Worm (Caenorhabditis elegans): Measurements from ENCODE around the gene srh-240.

The srh-240 gene

ce11 chrV:2864899-2865298, at the start of gene srh-240:
TSS of gene srh-240 (plus strand) at chrV:2865199.
- no peak for TF ChIP-seq eor-1 (tag; optimal IDR thresholded peaks at IDR 0.05)
- TF ChIP-seq egl-27 (tag; optimal IDR thresholded peaks at IDR 0.05), result no peak
- no peak for TF ChIP-seq fos-1 (tag; optimal IDR thresholded peaks at IDR 0.05)
- no peak for TF ChIP-seq snpc-4 (tag; optimal IDR thresholded peaks at IDR 0.05)
- no peak for TF ChIP-seq nhr-28 (tag; optimal IDR thresholded peaks at IDR 0.05)
- TF ChIP-seq ceh-28 (tag; optimal IDR thresholded peaks at IDR 0.05), result no peak
- TF ChIP-seq elt-1 (tag; optimal IDR thresholded peaks at IDR 0.05), result no peak
- no peak for TF ChIP-seq aly-2 (tag; optimal IDR thresholded peaks at IDR 0.05)
- no peak for TF ChIP-seq ZK546.5 (tag; optimal IDR thresholded peaks at IDR 0.05)
- no peak for TF ChIP-seq jun-1 (tag; optimal IDR thresholded peaks at IDR 0.05)
- TF ChIP-seq lin-15B (tag; optimal IDR thresholded peaks at IDR 0.05), result no peak
- no peak for TF ChIP-seq elt-3 (tag; optimal IDR thresholded peaks at IDR 0.05)
- TF ChIP-seq nhr-23 (tag; optimal IDR thresholded peaks at IDR 0.05), result no peak
- no peak for TF ChIP-seq lin-39 (tag; optimal IDR thresholded peaks at IDR 0.05)
- no peak for TF ChIP-seq mdl-1 (tag; optimal IDR thresholded peaks at IDR 0.05)
- no peak for TF ChIP-seq hmg-11 (tag; optimal IDR thresholded peaks at IDR 0.05)
- TF ChIP-seq egl-5 (tag; optimal IDR thresholded peaks at IDR 0.05), result no peak
- TF ChIP-seq unc-39 (tag; optimal IDR thresholded peaks at IDR 0.05), result no peak

DNA sequence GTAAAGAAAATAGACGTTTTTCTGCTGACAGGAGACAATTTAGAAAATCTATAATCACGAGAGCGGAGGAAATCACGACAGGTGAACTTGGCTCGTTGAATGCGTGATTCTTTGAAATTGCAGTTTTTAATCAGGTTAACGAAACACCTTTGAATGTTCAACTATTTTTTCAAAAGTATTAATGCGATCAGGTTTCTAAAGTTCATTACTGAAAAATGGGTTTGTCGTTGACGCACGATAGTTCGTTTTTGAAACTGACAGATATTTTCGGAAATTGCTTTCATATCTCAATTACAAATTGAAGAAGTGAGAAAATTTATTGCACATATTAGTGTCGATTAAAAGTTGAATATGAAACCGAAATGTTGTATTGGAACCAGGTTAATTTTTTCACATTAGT, 49.0 kb upstream of the srh-240 start, which contains the start of gene F54E2.5:
Gene F54E2.5 (minus strand): TSS at position 101 of the 400 bp plus-strand sequence.
- TF ChIP-seq lin-15B (tag; optimal IDR thresholded peaks at IDR 0.05) (no peak), unc-62 (GFP tag; optimal IDR thresholded peaks at IDR 0.05) (no peak), ztf-4 (tag; optimal IDR thresholded peaks at IDR 0.05) (no peak), nhr-77 (tag; optimal IDR thresholded peaks at IDR 0.05) (no peak), elt-3 (tag; optimal IDR thresholded peaks at IDR 0.05) (no peak), ceh-16 (tag; optimal IDR thresholded peaks at IDR 0.05) (no peak), elt-2 (tag; optimal IDR thresholded peaks at IDR 0.05) (no peak), mdl-1 (tag; optimal IDR thresholded peaks at IDR 0.05) (no peak), sea-2 (GFP tag; optimal IDR thresholded peaks at IDR 0.05) (no peak), nhr-28 (tag; optimal IDR thresholded peaks at IDR 0.05) (no peak), ama-1 (optimal IDR thresholded peaks at IDR 0.05) (no peak), nhr-67 (tag; optimal IDR thresholded peaks at IDR 0.05) (no peak), ztf-11 (tag; optimal IDR thresholded peaks at IDR 0.05) (no peak), nhr-76 (tag; optimal IDR thresholded peaks at IDR 0.05) (no peak), nhr-237 (tag; optimal IDR thresholded peaks at IDR 0.05) (no peak), egl-5 (tag; optimal IDR thresholded peaks at IDR 0.05) (no peak), hmg-11 (tag; optimal IDR thresholded peaks at IDR 0.05) (no peak)

DNA sequence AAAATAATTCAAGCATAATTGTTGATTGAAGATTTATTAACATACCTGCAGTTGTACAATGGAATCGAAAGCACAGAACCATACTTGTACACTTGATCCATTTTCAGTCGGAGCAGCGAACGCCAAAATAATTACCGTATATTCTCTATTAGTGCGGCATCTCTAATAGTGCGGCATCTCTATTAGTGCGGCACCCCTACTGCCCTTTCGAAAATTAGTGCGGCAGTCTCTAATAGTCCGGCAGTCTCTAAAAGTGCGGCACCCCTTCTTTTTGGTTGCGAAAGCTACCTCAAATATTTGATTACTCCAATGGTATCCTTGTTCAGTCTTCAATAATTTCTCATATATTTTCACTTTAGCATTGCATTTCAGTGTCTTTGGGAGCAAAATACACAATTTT, 46.9 kb upstream of the srh-240 start, which contains the start of gene srt-34:
Gene srt-34 (minus strand): TSS at position 101 of the 400 bp plus-strand sequence.
- TF ChIP-seq nhr-25 (tag; optimal IDR thresholded peaks at IDR 0.05), result no peak
- TF ChIP-seq mdl-1 (tag; optimal IDR thresholded peaks at IDR 0.05), result no peak
- TF ChIP-seq zag-1 (tag; optimal IDR thresholded peaks at IDR 0.05), result no peak
- no peak for TF ChIP-seq hmg-11 (tag; optimal IDR thresholded peaks at IDR 0.05)
- no peak for TF ChIP-seq nfya-1 (tag; optimal IDR thresholded peaks at IDR 0.05; ENCODE audit: insufficient read depth)
- TF ChIP-seq egl-5 (tag; optimal IDR thresholded peaks at IDR 0.05), result no peak
- no peak for TF ChIP-seq fkh-2 (tag; optimal IDR thresholded peaks at IDR 0.05)
- no peak for TF ChIP-seq ceh-9 (tag; optimal IDR thresholded peaks at IDR 0.05)
- TF ChIP-seq nhr-28 (tag; optimal IDR thresholded peaks at IDR 0.05), result no peak
- TF ChIP-seq ZK546.5 (tag; optimal IDR thresholded peaks at IDR 0.05), result no peak
- no peak for TF ChIP-seq ztf-11 (tag; optimal IDR thresholded peaks at IDR 0.05)
- TF ChIP-seq nhr-77 (tag; optimal IDR thresholded peaks at IDR 0.05), result no peak
- TF ChIP-seq nhr-11 (tag; optimal IDR thresholded peaks at IDR 0.05), result no peak
- no peak for TF ChIP-seq nhr-12 (tag; optimal IDR thresholded peaks at IDR 0.05)
- TF ChIP-seq pqm-1 (tag; optimal IDR thresholded peaks at IDR 0.05), result no peak
- no peak for TF ChIP-seq lin-39 (tag; optimal IDR thresholded peaks at IDR 0.05)
- no peak for TF ChIP-seq ceh-28 (tag; optimal IDR thresholded peaks at IDR 0.05)
- TF ChIP-seq nhr-23 (tag; optimal IDR thresholded peaks at IDR 0.05), result no peak
- TF ChIP-seq ceh-82 (tag; optimal IDR thresholded peaks at IDR 0.05), result no peak

All from whole organism, L3 larva.